Fruit fly (Drosophila melanogaster) Kc167 (cell line): Measurements from ENCODE around the gene CG45099.

Experiments used
- Myc ChIP-seq: fragments of >200 bp; optimal IDR thresholded peaks from 2 replicates; lab custom pipeline; 2017; ENCODE audit warnings: missing external identifiers
- Sin3A ChIP-seq: fragments of >200 bp; optimal IDR thresholded peaks from 2 replicates; lab custom pipeline; 2018; ENCODE audit warnings: missing external identifiers
- h ChIP-seq: fragments of >200 bp; optimal IDR thresholded peaks from 3 replicates; lab custom pipeline; 2018; ENCODE audit warnings: missing external identifiers
- insv ChIP-seq: fragments of >200 bp; optimal IDR thresholded peaks from 3 replicates; lab custom pipeline; 2018; ENCODE audit warnings: missing external identifiers
- ttk ChIP-seq: sonication (Bioruptor generic); optimal IDR thresholded peaks from 2 replicates; lab custom pipeline; 2017; ENCODE audit warnings: missing external identifiers

- no peak for TF ChIP-seq insv (lab: Kevin White, UChicago)
- no peak for TF ChIP-seq Sin3A (lab: Kevin White, UChicago)
- no peak for TF ChIP-seq h (lab: Kevin White, UChicago)
- no peak for TF ChIP-seq Myc
- TF ChIP-seq ttk (lab: Kevin White, UChicago) = no peak
These were observed 30.6 kb downstream of the CG45099 start for dm6 chr3R:22003508-22003907.
